Fruit fly (Drosophila melanogaster) whole organism, embryonic: ENCODE data around the gene ninaE.

Experiments used
- Ada2b ChIP-seq: fragments of 200-800 bp; sonication (Bioruptor generic); IDR thresholded peaks from 2 replicates; pipeline ENCODE4 v1.3.6; 2022; ENCODE audit warnings: missing biosample characterization, missing genetic modification characterization
- Atf-2 ChIP-seq: fragments of 200-800 bp; sonication (Bioruptor generic); optimal IDR thresholded peaks from 2 replicates; lab custom pipeline; 2016; ENCODE audit warnings: missing biosample characterization, missing genetic modification characterization
- B-H1 ChIP-seq: fragments of 200-800 bp; sonication (Bioruptor generic); IDR thresholded peaks from 3 replicates; pipeline ENCODE4 v1.3.6; 2022; ENCODE audit warnings: missing biosample characterization, missing genetic modification characterization
- BtbVII ChIP-seq: fragments of 200-800 bp; sonication (Bioruptor generic); optimal IDR thresholded peaks from 3 replicates; lab custom pipeline; 2017; ENCODE audit warnings: missing biosample characterization, mild to moderate bottlenecking, missing genetic modification characterization
- CG10654 ChIP-seq: fragments of 200-800 bp; sonication (Bioruptor generic); optimal IDR thresholded peaks from 2 replicates; lab custom pipeline; 2016; ENCODE audit warnings: missing biosample characterization, missing genetic modification characterization
- CG1602 ChIP-seq: fragments of 200-800 bp; sonication (Bioruptor generic); optimal IDR thresholded peaks from 3 replicates; lab custom pipeline; 2016; ENCODE audit warnings: missing biosample characterization, missing genetic modification characterization
- CG16779 ChIP-seq: fragments of 200-800 bp; sonication (Bioruptor generic); IDR thresholded peaks from 2 replicates; pipeline ENCODE4 v1.3.6; 2022; ENCODE audit warnings: missing biosample characterization, missing genetic modification characterization
- CG17361 ChIP-seq: fragments of 200-800 bp; sonication (Bioruptor generic); IDR thresholded peaks from 3 replicates; pipeline ENCODE4 v1.3.6; 2022; ENCODE audit warnings: missing biosample characterization, missing genetic modification characterization
- CG18262 ChIP-seq: fragments of 200-800 bp; optimal IDR thresholded peaks from 3 replicates; lab custom pipeline; 2019; ENCODE audit warnings: missing biosample characterization, mild to moderate bottlenecking, missing genetic modification characterization, moderate library complexity
- CG2678 ChIP-seq: fragments of 200-800 bp; sonication (Bioruptor generic); optimal IDR thresholded peaks from 3 replicates; lab custom pipeline; 2019; ENCODE audit warnings: missing biosample characterization, mild to moderate bottlenecking, missing genetic modification characterization, moderate library complexity
- CG2712 ChIP-seq: fragments of 200-800 bp; optimal IDR thresholded peaks from 3 replicates; lab custom pipeline; 2019; ENCODE audit warnings: missing biosample characterization, mild to moderate bottlenecking, missing genetic modification characterization, moderate library complexity
- CG30403 ChIP-seq: fragments of 200-800 bp; sonication (Bioruptor generic); optimal IDR thresholded peaks from 3 replicates; lab custom pipeline; 2016; ENCODE audit warnings: missing biosample characterization, missing genetic modification characterization
- CG7372 ChIP-seq: fragments of 200-800 bp; sonication (Bioruptor generic); IDR thresholded peaks from 2 replicates; pipeline ENCODE4 v1.3.6; 2022; ENCODE audit warnings: missing biosample characterization, missing genetic modification characterization
- CG7963 ChIP-seq: fragments of 200-800 bp; sonication (Bioruptor generic); IDR thresholded peaks from 3 replicates; pipeline ENCODE4 v1.3.6; 2022; ENCODE audit warnings: missing biosample characterization, missing genetic modification characterization; ENCODE audit not compliant: partially characterized antibody
- CG9437 ChIP-seq: fragments of 200-800 bp; sonication (Bioruptor generic); optimal IDR thresholded peaks from 2 replicates; lab custom pipeline; 2018; ENCODE audit warnings: missing biosample characterization, mild to moderate bottlenecking, missing genetic modification characterization
- CG9797 ChIP-seq: fragments of 200-800 bp; sonication (Bioruptor generic); optimal IDR thresholded peaks from 3 replicates; lab custom pipeline; 2018; ENCODE audit warnings: missing biosample characterization, mild to moderate bottlenecking, missing genetic modification characterization
- Dp ChIP-seq: fragments of 200-800 bp; sonication (Bioruptor generic); optimal IDR thresholded peaks from 2 replicates; lab custom pipeline; 2018; ENCODE audit warnings: missing biosample characterization, mild to moderate bottlenecking, missing genetic modification characterization, moderate library complexity
- Ets97D ChIP-seq: fragments of 200-800 bp; sonication (Bioruptor generic); optimal IDR thresholded peaks from 3 replicates; lab custom pipeline; 2016; ENCODE audit warnings: missing biosample characterization, missing genetic modification characterization
- NC2β ChIP-seq: fragments of 200-800 bp; sonication (Bioruptor generic); optimal IDR thresholded peaks from 2 replicates; lab custom pipeline; 2016; ENCODE audit warnings: missing biosample characterization, missing genetic modification characterization
- Nf-YA ChIP-seq: fragments of 200-800 bp; sonication (Bioruptor generic); IDR thresholded peaks from 2 replicates; pipeline ENCODE4 v1.3.6; 2022; ENCODE audit warnings: missing biosample characterization, missing genetic modification characterization
- PHDP ChIP-seq: fragments of 200-800 bp; sonication (Bioruptor generic); optimal IDR thresholded peaks from 3 replicates; lab custom pipeline; 2018; ENCODE audit warnings: missing biosample characterization, mild to moderate bottlenecking, missing genetic modification characterization, moderate library complexity
- Rfx ChIP-seq: fragments of 200-800 bp; sonication (Bioruptor generic); IDR thresholded peaks from 2 replicates; pipeline ENCODE4 v1.3.6; 2022; ENCODE audit warnings: missing biosample characterization, missing genetic modification characterization
- Sox102F ChIP-seq: fragments of 200-800 bp; sonication (Bioruptor generic); optimal IDR thresholded peaks from 2 replicates; lab custom pipeline; 2018; ENCODE audit warnings: missing biosample characterization, mild to moderate bottlenecking, missing genetic modification characterization, moderate library complexity
- Sry-δ ChIP-seq: fragments of 200-800 bp; sonication (Bioruptor generic); optimal IDR thresholded peaks from 2 replicates; lab custom pipeline; 2016; ENCODE audit warnings: missing biosample characterization, missing genetic modification characterization
- Tbp ChIP-seq: fragments of >200 bp; optimal IDR thresholded peaks from 2 replicates; lab custom pipeline; 2018; ENCODE audit warnings: missing biosample characterization, missing genetic modification characterization
- abd-A ChIP-seq: fragments of 200-800 bp; sonication (Bioruptor generic); optimal IDR thresholded peaks from 3 replicates; lab custom pipeline; 2019; ENCODE audit warnings: missing biosample characterization, mild to moderate bottlenecking, missing genetic modification characterization, moderate library complexity
- ap ChIP-seq: fragments of 200-800 bp; sonication (Bioruptor generic); IDR thresholded peaks from 2 replicates; pipeline ENCODE4 v1.3.6; 2022; ENCODE audit warnings: missing biosample characterization, missing genetic modification characterization
- ara ChIP-seq: fragments of 200-800 bp; sonication (Bioruptor generic); IDR thresholded peaks from 2 replicates; pipeline ENCODE4 v1.3.6; 2022; ENCODE audit warnings: missing biosample characterization, missing genetic modification characterization
- btn ChIP-seq: fragments of 200-800 bp; sonication (Bioruptor generic); optimal IDR thresholded peaks from 2 replicates; lab custom pipeline; 2016; ENCODE audit warnings: missing biosample characterization, missing genetic modification characterization
- croc ChIP-seq: fragments of 200-800 bp; sonication (Bioruptor generic); conservative IDR thresholded peaks from 3 replicates; pipeline ENCODE4 v1.3.6; 2022; ENCODE audit warnings: missing biosample characterization, missing genetic modification characterization
- dmrt99B ChIP-seq: fragments of 200-800 bp; sonication (Bioruptor generic); optimal IDR thresholded peaks from 2 replicates; lab custom pipeline; 2018; ENCODE audit warnings: missing biosample characterization, mild to moderate bottlenecking, missing genetic modification characterization, moderate library complexity
- dpn ChIP-seq, 2 experiments: fragments of 200-800 bp; sonication (Bioruptor generic); optimal IDR thresholded peaks; 3 replicates each; lab custom pipeline; 2016; ENCODE audit warnings: missing biosample characterization in 2 of 2, missing genetic modification characterization in 2 of 2
- hkb ChIP-seq, 2 experiments: fragments of 200-800 bp in 1 of 2; fragments of >200 bp in 1 of 2; sonication (Bioruptor generic) in 1 of 2; IDR thresholded peaks in 1 of 2; optimal IDR thresholded peaks in 1 of 2; 2 replicates each; pipeline versions ENCODE4 v1.3.6 to Lab custom; 2017 to 2022; ENCODE audit warnings: missing biosample characterization in 1 of 2, missing genetic modification characterization in 1 of 2
- inv ChIP-seq: fragments of 200-800 bp; sonication (Bioruptor generic); IDR thresholded peaks from 2 replicates; pipeline ENCODE4 v1.3.6; 2022; ENCODE audit warnings: missing biosample characterization, missing genetic modification characterization; ENCODE audit not compliant: partially characterized antibody
- kay ChIP-seq: fragments of 200-800 bp; sonication (Bioruptor generic); optimal IDR thresholded peaks from 2 replicates; lab custom pipeline; 2016; ENCODE audit warnings: missing biosample characterization, missing genetic modification characterization
- lilli ChIP-seq: fragments of 200-800 bp; sonication (Bioruptor generic); optimal IDR thresholded peaks from 3 replicates; lab custom pipeline; 2016; ENCODE audit warnings: missing biosample characterization, missing genetic modification characterization
- lola ChIP-seq, 3 experiments: fragments of >200 bp in 2 of 3; fragments of 200-800 bp in 1 of 3; sonication (Bioruptor generic) in 1 of 3; optimal IDR thresholded peaks; 2 replicates each; lab custom pipeline; 2017 to 2019; ENCODE audit warnings: missing biosample characterization in 3 of 3, missing genetic modification characterization in 3 of 3, mild to moderate bottlenecking in 1 of 3, moderate library complexity in 1 of 3
- nmo ChIP-seq: fragments of 200-800 bp; sonication (Bioruptor generic); optimal IDR thresholded peaks from 2 replicates; lab custom pipeline; 2018; ENCODE audit warnings: missing biosample characterization, mild to moderate bottlenecking, missing genetic modification characterization, moderate library complexity
- onecut ChIP-seq: fragments of 200-800 bp; sonication (Bioruptor generic); IDR thresholded peaks from 2 replicates; pipeline ENCODE4 v1.3.6; 2022; ENCODE audit warnings: missing biosample characterization, missing genetic modification characterization
- otp ChIP-seq: fragments of 200-800 bp; sonication (Bioruptor generic); IDR thresholded peaks from 3 replicates; pipeline ENCODE4, ENCODE4 v1.3.6; 2022; ENCODE audit warnings: missing biosample characterization, missing genetic modification characterization
- pb ChIP-seq: fragments of 200-800 bp; sonication (Bioruptor generic); optimal IDR thresholded peaks from 3 replicates; lab custom pipeline; 2016; ENCODE audit warnings: missing biosample characterization, missing genetic modification characterization
- pnt ChIP-seq: fragments of 200-800 bp; sonication (Bioruptor generic); optimal IDR thresholded peaks from 3 replicates; lab custom pipeline; 2016; ENCODE audit warnings: missing biosample characterization, missing genetic modification characterization
- pros ChIP-seq: fragments of 200-800 bp; sonication (Bioruptor generic); optimal IDR thresholded peaks from 3 replicates; lab custom pipeline; 2019; ENCODE audit warnings: missing biosample characterization, mild to moderate bottlenecking, missing genetic modification characterization, moderate library complexity
- row ChIP-seq: fragments of 200-800 bp; sonication (Bioruptor generic); IDR thresholded peaks from 3 replicates; pipeline ENCODE4 v1.3.6; 2022; ENCODE audit warnings: missing biosample characterization, missing genetic modification characterization
- tio ChIP-seq: fragments of 200-800 bp; sonication (Bioruptor generic); optimal IDR thresholded peaks from 2 replicates; lab custom pipeline; 2017; ENCODE audit warnings: missing biosample characterization, missing genetic modification characterization, inconsistent platforms
- trem ChIP-seq: fragments of 200-800 bp; optimal IDR thresholded peaks from 3 replicates; lab custom pipeline; 2019; ENCODE audit warnings: missing biosample characterization, mild to moderate bottlenecking, missing genetic modification characterization, moderate library complexity
- twi ChIP-seq: fragments of 200-800 bp; optimal IDR thresholded peaks from 2 replicates; lab custom pipeline; 2019; ENCODE audit warnings: missing biosample characterization, mild to moderate bottlenecking, missing genetic modification characterization, moderate library complexity
- vnd ChIP-seq: fragments of 200-800 bp; sonication (Bioruptor generic); IDR thresholded peaks from 3 replicates; pipeline ENCODE4 v1.3.6; 2022; ENCODE audit warnings: missing biosample characterization, missing genetic modification characterization; ENCODE audit not compliant: partially characterized antibody
- z ChIP-seq: fragments of 200-800 bp; sonication (Bioruptor generic); IDR thresholded peaks from 3 replicates; pipeline ENCODE4 v1.3.6; 2022; ENCODE audit warnings: missing biosample characterization, missing genetic modification characterization
- zfh1 ChIP-seq: fragments of 200-800 bp; sonication (Bioruptor generic); IDR thresholded peaks from 3 replicates; pipeline ENCODE4 v1.3.6; 2022; ENCODE audit warnings: missing biosample characterization, missing genetic modification characterization
- zfh2 ChIP-seq: fragments of 200-800 bp; sonication (Bioruptor generic); optimal IDR thresholded peaks from 2 replicates; lab custom pipeline; 2016; ENCODE audit warnings: missing biosample characterization, missing genetic modification characterization

Gene ninaE

DNA sequence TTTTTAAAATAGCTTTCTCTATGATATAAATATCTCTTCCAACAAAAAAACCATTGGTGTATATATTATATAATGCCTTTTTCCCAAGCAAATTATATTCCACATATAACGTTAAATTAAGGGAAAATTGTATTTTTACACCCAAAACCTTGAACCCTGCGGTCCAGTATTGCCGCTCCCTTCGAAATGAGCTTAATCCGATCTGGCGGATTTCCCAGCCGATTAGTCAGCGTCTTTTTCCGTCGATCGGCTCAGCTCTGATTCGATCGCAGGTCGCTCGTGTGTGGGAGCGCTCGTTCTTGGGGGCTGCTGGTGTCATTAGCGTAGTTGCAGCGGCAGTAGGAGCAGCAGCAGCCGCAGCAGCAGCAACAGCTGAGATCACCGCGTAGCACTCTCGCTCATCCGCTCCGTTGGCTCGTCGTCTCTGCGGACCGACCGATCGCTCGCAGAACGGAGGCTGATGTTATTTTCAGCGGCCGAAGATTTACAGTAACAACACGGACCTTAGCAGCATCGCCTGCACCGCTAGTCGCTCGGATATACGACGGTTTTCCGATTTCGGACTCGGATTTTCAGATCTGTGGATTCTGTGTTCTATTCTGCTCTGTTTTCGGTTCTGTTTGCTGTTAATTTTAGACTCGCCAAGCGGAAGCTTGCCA is 2.5 kb upstream of the ninaE start, which contains the start of gene CG4733 (continued):
- TF ChIP-seq croc (GFP tag; lab: Robert Waterston, UW) (no peak), Nf-YA (GFP tag; lab: Robert Waterston, UW) (no peak), CG9797 (no peak), hkb (optimal IDR thresholded peaks at IDR 0.05; lab: Kevin White, UChicago) (no peak), hkb (GFP tag; IDR thresholded peaks at IDR 0.05; lab: Robert Waterston, UW) (no peak), trem (no peak), inv (no peak), btn (GFP tag; lab: Kevin White, UChicago) (no peak), Ada2b (GFP tag; lab: Robert Waterston, UW) (no peak), ara (no peak), pb (no peak), Sry-δ (GFP tag; lab: Kevin White, UChicago) (no peak), CG16779 (GFP tag; lab: Robert Waterston, UW) (no peak), ap (no peak), B-H1 (GFP tag; lab: Robert Waterston, UW) (no peak), CG30403 (GFP tag; lab: Kevin White, UChicago) (peak; percentile 31), twi (tag; lab: Kevin White, UChicago) (peak; percentile 2), Rfx (no peak; the same call in 1 of the 2 replicates), lilli (no peak), row (GFP tag; lab: Robert Waterston, UW) (peak; percentile 91), PHDP (tag; lab: Kevin White, UChicago) (peak; percentile 10), Atf-2 (GFP tag; lab: Kevin White, UChicago) (no peak), zfh1 (GFP tag; lab: Robert Waterston, UW) (no peak), CG18262 (peak; percentile 43), Dp (GFP tag; lab: Kevin White, UChicago) (no peak), otp (GFP tag; lab: Robert Waterston, UW) (no peak), tio (GFP tag; lab: Kevin White, UChicago) (no peak), CG9437 (GFP tag; lab: Kevin White, UChicago) (no peak), CG7372 (GFP tag; lab: Robert Waterston, UW) (no peak), kay (GFP tag; lab: Kevin White, UChicago) (no peak), CG17361 (GFP tag; lab: Robert Waterston, UW) (no peak), Sox102F (GFP tag; lab: Kevin White, UChicago) (no peak), Ets97D (GFP tag; lab: Kevin White, UChicago) (no peak), pros (GFP tag; lab: Kevin White, UChicago) (no peak), CG7963 (GFP tag; lab: Robert Waterston, UW) (no peak), dpn (GFP tag; optimal IDR thresholded peaks at IDR 0.05; lab: Kevin White, UChicago) (no peak), CG10654 (GFP tag; lab: Kevin White, UChicago) (no peak), dmrt99B (tag; lab: Kevin White, UChicago) (peak; percentile 0), zfh2 (GFP tag; lab: Kevin White, UChicago) (no peak), abd-A (no peak), BtbVII (no peak), CG1602 (GFP tag; lab: Kevin White, UChicago) (no peak), Tbp (GFP tag; lab: Kevin White, UChicago) (no peak), pnt (no peak), lola (GFP tag; optimal IDR thresholded peaks at IDR 0.05; lab: Kevin White, UChicago) (peak in 1 of 3 experiments; percentile 40), onecut (GFP tag; lab: Robert Waterston, UW) (no peak), z (peak; percentile 15; the same call in 1 of the 3 replicates), NC2β (GFP tag; lab: Kevin White, UChicago) (no peak), vnd (GFP tag; lab: Robert Waterston, UW) (no peak), nmo (GFP tag; lab: Kevin White, UChicago) (peak; percentile 1), CG2712 (tag; lab: Kevin White, UChicago) (no peak), CG2678 (tag; lab: Kevin White, UChicago) (peak; percentile 46)
